Worm (Caenorhabditis elegans) whole organism, L1 larva: ENCODE measurements around the gene dpy-10.

Source experiments
- ceh-82 ChIP-seq, 3 experiments: fragments of 150-350 bp in 1 of 3; sonication (generic microtip) in 2 of 3; optimal IDR thresholded peaks; 2 replicates each; lab custom pipeline; 2014 to 2017; ENCODE audit warnings: missing biosample characterization in 3 of 3, missing genetic modification characterization in 3 of 3
- ets-5 ChIP-seq: fragments of 200-800 bp; sonication (Bioruptor generic); IDR thresholded peaks from 2 replicates; pipeline ENCODE4 v1.3.6; 2022; ENCODE audit warnings: missing genetic modification characterization, missing compliant biosample characterization
- irx-1 ChIP-seq: sonication (generic microtip); optimal IDR thresholded peaks from 2 replicates; lab custom pipeline; 2016; ENCODE audit warnings: missing genetic modification characterization, missing compliant biosample characterization
- lsy-2 ChIP-seq, 2 experiments: fragments of 150-350 bp; optimal IDR thresholded peaks; 2 replicates each; lab custom pipeline; 2014; ENCODE audit warnings: missing biosample characterization in 2 of 2, missing genetic modification characterization in 2 of 2
- mdl-1 ChIP-seq, 2 experiments: fragments of 150-350 bp; optimal IDR thresholded peaks; 2 replicates each; lab custom pipeline; 2014 to 2017; ENCODE audit warnings: missing biosample characterization in 2 of 2, missing genetic modification characterization in 2 of 2, inconsistent platforms in 1 of 2
- nhr-20 ChIP-seq: sonication (generic microtip); optimal IDR thresholded peaks from 2 replicates; lab custom pipeline; 2016; ENCODE audit warnings: mild to moderate bottlenecking, missing genetic modification characterization, missing compliant biosample characterization
- sptf-1 ChIP-seq: fragments of 150-350 bp; optimal IDR thresholded peaks from 2 replicates; lab custom pipeline; 2014; ENCODE audit warnings: missing biosample characterization, missing genetic modification characterization

ce11 chrII:6744648-6745047, 32.6 kb upstream of the dpy-10 start, which contains the start of gene ins-15:
- TF ChIP-seq sptf-1 (tag; lab: Kevin White, UChicago) (no peak), ceh-82 (tag; optimal IDR thresholded peaks at IDR 0.05; lab: Kevin White, UChicago) (no peak), ets-5 (GFP tag; lab: Robert Waterston, UW) (no peak), nhr-20 (tag; lab: Kevin White, UChicago) (no peak), irx-1 (tag; lab: Kevin White, UChicago) (no peak), lsy-2 (tag; optimal IDR thresholded peaks at IDR 0.05; lab: Kevin White, UChicago) (no peak), mdl-1 (tag; optimal IDR thresholded peaks at IDR 0.05; lab: Kevin White, UChicago) (no peak)
